Fruit fly (Drosophila melanogaster): ENCODE results near the gene Syt14.

Syt14 gene

DNA sequence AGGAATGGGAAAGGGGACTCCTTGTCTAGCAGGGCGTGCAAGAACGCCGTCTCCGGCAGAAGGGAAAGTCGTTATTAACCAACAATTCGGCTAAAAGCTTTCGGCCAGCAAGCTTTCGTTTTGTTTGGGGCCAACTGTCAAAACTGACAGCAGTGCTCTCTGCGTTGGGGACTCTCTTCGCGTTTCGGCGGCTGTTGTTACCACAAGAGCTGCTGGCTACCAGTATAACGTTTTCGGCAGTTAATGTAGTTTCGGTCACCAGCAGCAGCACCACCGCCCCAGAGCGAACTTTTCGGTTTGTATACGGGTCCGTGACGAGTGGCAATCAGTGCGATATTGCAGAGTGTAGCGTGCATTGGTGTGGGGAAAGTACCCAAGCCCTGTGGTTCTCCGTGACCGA, 38.8 kb downstream of the Syt14 start, which contains the start of gene cpx:
TSS of gene cpx (plus strand) at position 160 of the 400 bp plus-strand sequence.
- TF ChIP-seq Hr39 (GFP tag; optimal IDR thresholded peaks at IDR 0.05) (no peak), Gug (GFP tag; IDR thresholded peaks at IDR 0.05) (no peak), achi (GFP tag; optimal IDR thresholded peaks at IDR 0.05) (peak; percentile 71)

DNA sequence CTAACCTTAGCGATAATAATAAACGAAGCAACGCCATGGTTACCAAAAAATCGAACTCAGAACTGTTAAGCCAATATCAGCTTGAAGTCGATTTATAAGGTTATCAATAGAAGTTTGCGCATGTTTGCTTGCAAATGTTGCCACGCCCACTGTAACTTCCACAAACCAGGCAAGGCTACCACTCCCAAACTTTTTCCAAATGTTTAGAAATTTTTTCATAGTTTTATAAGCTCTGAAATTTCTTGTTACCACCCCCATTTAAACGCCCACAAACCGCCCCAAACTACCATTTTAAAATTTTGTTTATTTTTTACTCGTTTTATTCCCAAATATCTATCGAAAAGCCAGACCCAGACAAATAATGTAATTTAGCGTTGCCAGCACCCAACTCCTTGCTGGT, 41.0 kb downstream of the Syt14 start, which contains the start of gene flip:
TSS of gene flip (minus strand) at position 101 of the 400 bp plus-strand sequence.
- TF ChIP-seq Lpt (GFP tag; optimal IDR thresholded peaks at IDR 0.05) (no peak), spab (GFP tag; optimal IDR thresholded peaks at IDR 0.05) (no peak), CG1621 (tag; optimal IDR thresholded peaks at IDR 0.05) (no peak), salr (GFP tag; optimal IDR thresholded peaks at IDR 0.05) (no peak), CG8119 (GFP tag; IDR thresholded peaks at IDR 0.05) (no peak), CG6276 (GFP tag; optimal IDR thresholded peaks at IDR 0.05) (no peak), eg (GFP tag; IDR thresholded peaks at IDR 0.05) (no peak), Sox102F (GFP tag; optimal IDR thresholded peaks at IDR 0.05) (no peak), CG10669 (GFP tag; optimal IDR thresholded peaks at IDR 0.05) (no peak), CG6163 (GFP tag; IDR thresholded peaks at IDR 0.05) (no peak), CG6854 (GFP tag; optimal IDR thresholded peaks at IDR 0.05) (no peak), CG11902 (GFP tag; optimal IDR thresholded peaks at IDR 0.05) (no peak), CG16779 (tag; optimal IDR thresholded peaks at IDR 0.05) (no peak), CG7368 (GFP tag; optimal IDR thresholded peaks at IDR 0.05) (no peak), Blimp-1 (GFP tag; optimal IDR thresholded peaks at IDR 0.05) (no peak), CG34406 (GFP tag; optimal IDR thresholded peaks at IDR 0.05) (no peak), Sox15 (GFP tag; optimal IDR thresholded peaks at IDR 0.05) (no peak), CG8632 (GFP tag; optimal IDR thresholded peaks at IDR 0.05) (no peak), cyc (GFP tag; optimal IDR thresholded peaks at IDR 0.05) (no peak)

DNA sequence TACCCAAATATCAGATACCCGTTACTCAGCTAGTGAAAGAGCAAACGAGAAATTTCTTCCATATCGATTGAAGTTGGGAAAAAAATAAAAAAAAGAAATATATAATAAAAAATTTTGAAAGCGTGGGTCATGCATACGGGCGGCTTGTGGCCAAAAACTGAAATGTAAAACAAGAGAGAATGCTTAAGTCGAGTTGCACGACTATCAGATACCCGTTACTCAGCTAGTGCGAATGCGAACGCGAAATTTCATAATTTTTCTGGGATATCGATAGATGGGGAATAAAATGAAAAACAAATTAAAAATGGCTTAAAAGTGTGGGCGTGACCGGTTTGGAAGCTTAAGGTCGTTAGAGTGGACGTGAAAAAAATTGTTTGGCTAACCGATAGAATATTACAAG, 50.5 kb downstream of the Syt14 start:
- no peak for TF ChIP-seq CG9139 (GFP tag; optimal IDR thresholded peaks at IDR 0.05)
- peak; percentile 10 for TF ChIP-seq svp (GFP tag)
- TF ChIP-seq CG7368 (GFP tag; optimal IDR thresholded peaks at IDR 0.05), result no peak

DNA sequence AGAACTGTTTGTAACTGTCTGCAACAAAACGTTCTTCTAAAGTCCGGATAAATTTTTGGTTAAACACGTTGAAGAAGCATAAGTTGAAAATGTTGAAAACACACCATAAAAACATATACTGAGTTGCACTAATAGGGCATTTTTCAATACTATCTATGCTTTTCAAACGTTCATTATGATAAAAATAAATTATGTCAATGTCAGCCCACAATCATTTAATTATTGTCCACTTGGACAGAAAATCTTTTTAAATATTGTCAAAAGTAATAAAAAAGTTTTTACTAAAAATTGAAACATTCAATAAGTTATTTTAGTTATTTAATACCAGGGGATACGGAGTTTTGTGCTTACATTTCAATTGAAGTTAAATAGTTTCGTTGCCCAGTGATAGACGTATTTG, 52.4 kb downstream of the Syt14 start, which contains the start of gene CG1092:
TSS of gene CG1092 (plus strand) at position 301 of the 400 bp plus-strand sequence.
- TF ChIP-seq CG32006 (GFP tag; optimal IDR thresholded peaks at IDR 0.05) (peak; percentile 35), Lpt (GFP tag; optimal IDR thresholded peaks at IDR 0.05) (no peak), CG3032 (tag; optimal IDR thresholded peaks at IDR 0.05) (no peak), Ets21C (GFP tag; optimal IDR thresholded peaks at IDR 0.05) (no peak), CG15336 (GFP tag; IDR thresholded peaks at IDR 0.05) (no peak), Eip78C (GFP tag) (peak; percentile 52), Hr4 (GFP tag; optimal IDR thresholded peaks at IDR 0.05) (no peak), dsx (GFP tag; optimal IDR thresholded peaks at IDR 0.05; ENCODE audit: poor library complexity, severe bottlenecking) (no peak), Met (GFP tag; optimal IDR thresholded peaks at IDR 0.05) (no peak), net (GFP tag; optimal IDR thresholded peaks at IDR 0.05) (no peak)
